Worm (Caenorhabditis elegans) whole organism, young adult: ENCODE data around the gene Y43F8B.29.

ENCODE experiments used
- B0261.1 ChIP-seq: sonication (generic microtip); optimal IDR thresholded peaks from 2 replicates; lab custom pipeline; 2016; ENCODE audit warnings: mild to moderate bottlenecking, missing genetic modification characterization, moderate library complexity, missing compliant biosample characterization
- C17E4.6 ChIP-seq: fragments of 200-800 bp; sonication (Bioruptor generic); IDR thresholded peaks from 2 replicates; pipeline ENCODE4 v1.3.6; 2022; ENCODE audit warnings: missing genetic modification reagents, missing genetic modification characterization, missing compliant biosample characterization
- D2030.7 ChIP-seq: fragments of 200-800 bp; sonication (Bioruptor generic); IDR thresholded peaks from 2 replicates; pipeline ENCODE4 v1.3.6; 2022; ENCODE audit warnings: missing genetic modification reagents, missing genetic modification characterization, missing compliant biosample characterization
- F52B5.7 ChIP-seq: sonication (generic microtip); optimal IDR thresholded peaks from 2 replicates; lab custom pipeline; 2016; ENCODE audit warnings: mild to moderate bottlenecking, missing genetic modification characterization, missing compliant biosample characterization
- F55B11.4 ChIP-seq: sonication (generic microtip); optimal IDR thresholded peaks from 2 replicates; lab custom pipeline; 2016; ENCODE audit warnings: missing compliant biosample characterization, missing genetic modification characterization, borderline replicate concordance; ENCODE audit not compliant: insufficient read depth
- F57C9.4 ChIP-seq: sonication (generic microtip); optimal IDR thresholded peaks from 2 replicates; lab custom pipeline; 2017; ENCODE audit warnings: mild to moderate bottlenecking, missing genetic modification characterization, missing compliant biosample characterization
- T07F8.4 ChIP-seq: sonication (generic microtip); optimal IDR thresholded peaks from 2 replicates; lab custom pipeline; 2016; ENCODE audit warnings: mild to moderate bottlenecking, missing genetic modification characterization, moderate library complexity, missing compliant biosample characterization
- T26A5.8 ChIP-seq: sonication (generic microtip); optimal IDR thresholded peaks from 2 replicates; lab custom pipeline; 2016; ENCODE audit warnings: missing genetic modification characterization, missing compliant biosample characterization
- Y95B8A.8 ChIP-seq: fragments of 200-800 bp; sonication (Bioruptor generic); IDR thresholded peaks from 2 replicates; pipeline ENCODE4 v1.3.6; 2022; ENCODE audit warnings: missing genetic modification reagents, missing genetic modification characterization, missing compliant biosample characterization
- ama-1 ChIP-seq, 3 experiments: fragments of 150-350 bp in 1 of 3; sonication (generic microtip) in 2 of 3; optimal IDR thresholded peaks; 2 replicates each; lab custom pipeline; 2014 to 2018; ENCODE audit warnings: missing biosample characterization in 2 of 3, missing genetic modification characterization in 2 of 3, missing genetic modification reagents in 2 of 3
- athp-1 ChIP-seq: sonication (generic microtip); optimal IDR thresholded peaks from 2 replicates; lab custom pipeline; 2017; ENCODE audit warnings: mild to moderate bottlenecking, missing genetic modification characterization, missing compliant biosample characterization
- attf-3 ChIP-seq: fragments of 200-800 bp; sonication (Bioruptor generic); conservative IDR thresholded peaks from 2 replicates; pipeline ENCODE4 v1.3.6; 2022; ENCODE audit warnings: missing genetic modification reagents, missing genetic modification characterization, missing compliant biosample characterization
- attf-5 ChIP-seq: fragments of 200-800 bp; sonication (Bioruptor generic); optimal IDR thresholded peaks from 2 replicates; lab custom pipeline; 2018; ENCODE audit warnings: mild to moderate bottlenecking, missing genetic modification characterization, missing compliant biosample characterization
- bed-2 ChIP-seq: fragments of 200-800 bp; sonication (Bioruptor generic); IDR thresholded peaks from 2 replicates; pipeline ENCODE4 v1.3.6; 2022; ENCODE audit warnings: missing genetic modification reagents, missing genetic modification characterization, missing compliant biosample characterization
- ccch-3 ChIP-seq: fragments of 200-800 bp; sonication (Bioruptor generic); optimal IDR thresholded peaks from 2 replicates; lab custom pipeline; 2018; ENCODE audit warnings: mild to moderate bottlenecking, missing genetic modification characterization, missing compliant biosample characterization
- cebp-1 ChIP-seq, 2 experiments: fragments of 200-800 bp in 1 of 2; sonication (Bioruptor generic) in 1 of 2; sonication (generic microtip) in 1 of 2; IDR thresholded peaks in 1 of 2; optimal IDR thresholded peaks in 1 of 2; 2 replicates each; pipeline versions ENCODE4 v1.3.6 to Lab custom; 2017 to 2022; ENCODE audit warnings: missing compliant biosample characterization in 2 of 2, missing genetic modification characterization in 2 of 2, mild to moderate bottlenecking in 1 of 2, missing genetic modification reagents in 1 of 2, moderate library complexity in 1 of 2
- cebp-2 ChIP-seq: fragments of 200-800 bp; sonication (Bioruptor generic); IDR thresholded peaks from 2 replicates; pipeline ENCODE4 v1.3.6; 2022; ENCODE audit warnings: missing genetic modification characterization, missing compliant biosample characterization
- dpff-1 ChIP-seq: sonication (generic microtip); optimal IDR thresholded peaks from 2 replicates; lab custom pipeline; 2017; ENCODE audit warnings: mild to moderate bottlenecking, missing genetic modification characterization, missing compliant biosample characterization
- egl-44 ChIP-seq: fragments of 200-800 bp; sonication (Bioruptor generic); IDR thresholded peaks from 2 replicates; pipeline ENCODE4 v1.3.6; 2022; ENCODE audit warnings: missing genetic modification reagents, missing genetic modification characterization, missing compliant biosample characterization
- egrh-3 ChIP-seq: fragments of 200-800 bp; sonication (Bioruptor generic); IDR thresholded peaks from 2 replicates; pipeline ENCODE4 v1.3.6; 2022; ENCODE audit warnings: missing genetic modification reagents, missing genetic modification characterization, missing compliant biosample characterization
- ekl-4 ChIP-seq: fragments of 200-800 bp; sonication (Bioruptor generic); IDR thresholded peaks from 2 replicates; pipeline ENCODE4 v1.3.6; 2022; ENCODE audit warnings: missing genetic modification reagents, missing genetic modification characterization, missing compliant biosample characterization
- gei-17 ChIP-seq: fragments of 200-800 bp; sonication (Bioruptor generic); optimal IDR thresholded peaks from 2 replicates; lab custom pipeline; 2018; ENCODE audit warnings: mild to moderate bottlenecking, missing genetic modification characterization, missing compliant biosample characterization
- hrde-1 ChIP-seq: sonication (generic microtip); optimal IDR thresholded peaks from 2 replicates; lab custom pipeline; 2016; ENCODE audit warnings: missing genetic modification characterization, mild to moderate bottlenecking, missing compliant biosample characterization, moderate library complexity, missing genotype, missing genetic modification reagents, borderline replicate concordance
- hsf-1 ChIP-seq: fragments of 200-800 bp; sonication (Bioruptor generic); IDR thresholded peaks from 2 replicates; pipeline ENCODE4 v1.3.6; 2022; ENCODE audit warnings: missing genetic modification reagents, missing genetic modification characterization, missing compliant biosample characterization
- lin-26 ChIP-seq: fragments of 200-800 bp; sonication (Bioruptor generic); IDR thresholded peaks from 2 replicates; pipeline ENCODE4 v1.3.6; 2022; ENCODE audit warnings: missing genetic modification reagents, missing genetic modification characterization, missing compliant biosample characterization
- lin-35 ChIP-seq, 3 experiments: fragments of 150-350 bp in 2 of 3; sonication (generic microtip) in 1 of 3; optimal IDR thresholded peaks; 2 replicates each; lab custom pipeline; 2014 to 2018; ENCODE audit warnings: missing biosample characterization in 3 of 3, missing genetic modification characterization in 3 of 3, missing genetic modification reagents in 3 of 3
- lin-54 ChIP-seq: fragments of 200-800 bp; sonication (Bioruptor generic); optimal IDR thresholded peaks from 2 replicates; lab custom pipeline; 2018; ENCODE audit warnings: mild to moderate bottlenecking, missing genetic modification characterization, missing compliant biosample characterization
- madf-3 ChIP-seq: fragments of 200-800 bp; sonication (Bioruptor generic); IDR thresholded peaks from 2 replicates; pipeline ENCODE4 v1.3.6; 2022; ENCODE audit warnings: missing genetic modification reagents, missing genetic modification characterization, missing compliant biosample characterization
- madf-6 ChIP-seq: fragments of 200-800 bp; sonication (Bioruptor generic); IDR thresholded peaks from 2 replicates; pipeline ENCODE4 v1.3.6; 2022; ENCODE audit warnings: missing genetic modification reagents, missing genetic modification characterization, missing compliant biosample characterization
- mxl-1 ChIP-seq: sonication (generic microtip); optimal IDR thresholded peaks from 2 replicates; lab custom pipeline; 2016; ENCODE audit warnings: missing genetic modification characterization, missing compliant biosample characterization
- nhr-120 ChIP-seq: fragments of 200-800 bp; sonication (Bioruptor generic); IDR thresholded peaks from 2 replicates; pipeline ENCODE4 v1.3.6; 2022; ENCODE audit warnings: missing genetic modification characterization, missing compliant biosample characterization
- rec-8 ChIP-seq, 2 experiments: sonication (generic microtip); optimal IDR thresholded peaks; 2 replicates each; lab custom pipeline; 2016; ENCODE audit warnings: mild to moderate bottlenecking in 2 of 2, missing genetic modification characterization in 2 of 2, missing genetic modification reagents in 2 of 2, missing genotype in 2 of 2, missing biosample characterization in 1 of 2, missing compliant biosample characterization in 1 of 2, moderate library complexity in 1 of 2
- repo-1 ChIP-seq: sonication (generic microtip); optimal IDR thresholded peaks from 2 replicates; lab custom pipeline; 2017; ENCODE audit warnings: mild to moderate bottlenecking, missing genetic modification characterization, missing compliant biosample characterization
- rpc-1 ChIP-seq, 2 experiments: fragments of 150-350 bp in 1 of 2; sonication (generic microtip) in 1 of 2; optimal IDR thresholded peaks; 2 replicates each; lab custom pipeline; 2014 to 2018; ENCODE audit warnings: missing biosample characterization in 1 of 2, missing genetic modification characterization in 1 of 2, missing genetic modification reagents in 1 of 2, missing genotype in 1 of 2
- snpc-1.3 ChIP-seq: sonication (generic microtip); optimal IDR thresholded peaks from 2 replicates; lab custom pipeline; 2017; ENCODE audit warnings: missing genetic modification characterization, mild to moderate bottlenecking, missing compliant biosample characterization, antibody characterized with exemption, moderate library complexity, missing genotype, missing genetic modification reagents; ENCODE audit not compliant: insufficient read depth
- tbx-9 ChIP-seq: sonication (generic microtip); optimal IDR thresholded peaks from 2 replicates; lab custom pipeline; 2016; ENCODE audit warnings: borderline replicate concordance, missing genetic modification characterization, inconsistent platforms, missing compliant biosample characterization
- zfh-2 ChIP-seq: fragments of 200-800 bp; sonication (Bioruptor generic); conservative IDR thresholded peaks from 2 replicates; pipeline ENCODE4 v1.3.6; 2022; ENCODE audit warnings: missing genetic modification reagents, missing genetic modification characterization, missing compliant biosample characterization
- ztf-25 ChIP-seq: fragments of 200-800 bp; sonication (Bioruptor generic); IDR thresholded peaks from 2 replicates; pipeline ENCODE4 v1.3.6; 2022; ENCODE audit warnings: missing genetic modification reagents, missing genetic modification characterization, missing compliant biosample characterization

Gene Y43F8B.29

ce11 chrV:19502579-19503151, 11.3 kb downstream of the Y43F8B.29 start, which contains the start of gene Y43F8B.3:
TSS of gene Y43F8B.3 (plus strand) at chrV:19503101.
- TF ChIP-seq D2030.7 (GFP tag; lab: Robert Waterston, UW) = no peak
- no peak for TF ChIP-seq madf-6 (GFP tag; lab: Robert Waterston, UW)
- TF ChIP-seq dpff-1 (tag; lab: Kevin White, UChicago) = no peak
- TF ChIP-seq ztf-25 (GFP tag; lab: Robert Waterston, UW) = no peak
- TF ChIP-seq madf-3 = 0 out of 2 replicates have a peak, but pooled peaks have one; percentile 36
- no peak for TF ChIP-seq rpc-1 (optimal IDR thresholded peaks at IDR 0.05; lab: Kevin White, UChicago)
- no peak for TF ChIP-seq rpc-1 (tag; optimal IDR thresholded peaks at IDR 0.05; lab: Kevin White, UChicago)
- TF ChIP-seq lin-26 (GFP tag; lab: Robert Waterston, UW) = peak; percentile 54; the same call in 1 of the 2 replicates
- TF ChIP-seq cebp-2 = no peak
- no peak for TF ChIP-seq T07F8.4
- no peak for TF ChIP-seq F55B11.4 (tag; lab: Kevin White, UChicago)
- no peak for TF ChIP-seq C17E4.6 (GFP tag; lab: Robert Waterston, UW)
- no peak for TF ChIP-seq B0261.1
- no peak for TF ChIP-seq egl-44 (GFP tag; lab: Robert Waterston, UW)
- TF ChIP-seq, all 124 proteins: peak for 2

DNA sequence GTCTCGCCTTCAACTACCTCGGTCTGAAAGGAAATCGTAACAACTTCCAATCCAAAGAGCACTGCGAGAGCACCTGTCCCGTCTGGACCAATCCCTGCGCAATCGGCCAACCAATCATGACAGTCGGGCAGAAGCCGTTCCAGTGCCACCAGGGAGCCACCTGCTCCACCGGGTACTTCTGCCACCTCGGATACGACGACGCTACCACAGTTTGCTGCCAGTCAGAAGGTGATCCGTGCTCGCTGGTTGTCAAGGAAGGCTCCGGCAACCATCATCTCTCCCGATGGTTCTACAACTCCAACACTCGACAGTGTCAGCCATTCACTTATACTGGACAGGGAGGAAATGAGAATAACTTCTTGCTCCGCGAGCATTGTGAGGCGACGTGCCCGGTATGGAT, 17.7 kb downstream of the Y43F8B.29 start:
- no peak for TF ChIP-seq mxl-1 (tag; lab: Kevin White, UChicago)
- TF ChIP-seq lin-54 (GFP tag; lab: Kevin White, UChicago) = no peak
- peak; percentile 56; the same call in 1 of the 2 replicates for TF ChIP-seq egrh-3 (GFP tag; lab: Robert Waterston, UW)
- TF ChIP-seq Y95B8A.8 (GFP tag; lab: Robert Waterston, UW) = no peak
- no peak for TF ChIP-seq hrde-1 (tag; lab: Kevin White, UChicago)
- no peak for TF ChIP-seq ama-1 (optimal IDR thresholded peaks at IDR 0.05; lab: Kevin White, UChicago)
- TF ChIP-seq ama-1 (GFP tag; optimal IDR thresholded peaks at IDR 0.05; lab: Kevin White, UChicago) = no peak
- TF ChIP-seq tbx-9 (tag; lab: Kevin White, UChicago) = no peak
- TF ChIP-seq zfh-2 (GFP tag; lab: Robert Waterston, UW) = peak; percentile 80
- no peak for TF ChIP-seq repo-1 (tag; lab: Kevin White, UChicago)

DNA sequence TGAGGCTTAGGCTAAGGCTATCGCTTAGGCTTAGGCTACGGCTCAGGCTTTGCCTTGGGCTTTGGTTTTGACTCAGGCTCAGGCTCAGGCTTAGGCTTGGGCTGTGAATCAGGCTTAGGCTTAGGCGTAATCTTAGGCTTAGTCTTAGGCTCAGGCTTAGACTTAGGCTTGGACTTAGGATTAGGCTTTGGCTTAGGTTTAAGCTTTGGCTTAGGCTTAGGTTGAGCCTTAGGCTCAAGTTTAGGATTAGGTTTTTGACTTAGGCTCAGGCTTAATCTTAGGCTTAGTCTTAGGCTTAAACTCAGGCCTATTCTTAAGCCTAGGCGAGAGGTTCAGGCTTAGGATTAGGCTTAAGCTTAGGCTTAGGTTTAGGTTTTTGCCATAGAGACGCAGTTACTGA, 18.9 kb downstream of the Y43F8B.29 start:
- TF ChIP-seq bed-2 (no peak), T26A5.8 (tag; lab: Kevin White, UChicago) (no peak), T07F8.4 (no peak), nhr-120 (GFP tag; lab: Robert Waterston, UW) (no peak), F57C9.4 (no peak), egrh-3 (GFP tag; lab: Robert Waterston, UW) (no peak), cebp-1 (GFP tag; IDR thresholded peaks at IDR 0.05; lab: Robert Waterston, UW) (no peak), cebp-1 (tag; optimal IDR thresholded peaks at IDR 0.05; lab: Kevin White, UChicago) (no peak)
- TF ChIP-seq, all 124 proteins: peak for 0

ce11 chrV:19510925-19511324, 19.5 kb downstream of the Y43F8B.29 start:
- peak; percentile 72; the same call in 1 of the 2 replicates for TF ChIP-seq zfh-2 (GFP tag; lab: Robert Waterston, UW)
- no peak for TF ChIP-seq tbx-9 (tag; lab: Kevin White, UChicago)

ce11 chrV:19512260-19512947, 21.0 kb downstream of the Y43F8B.29 start, which contains the start of gene Y43F8B.19:
TSS of gene Y43F8B.19 (minus strand) at chrV:19512310.
- no peak for TF ChIP-seq gei-17 (GFP tag; lab: Kevin White, UChicago)
- TF ChIP-seq attf-3 (GFP tag; lab: Robert Waterston, UW) = no peak
- no peak for TF ChIP-seq zfh-2 (GFP tag; lab: Robert Waterston, UW)
- no peak for TF ChIP-seq lin-35 (GFP tag; optimal IDR thresholded peaks at IDR 0.05; lab: Kevin White, UChicago)
- no peak for TF ChIP-seq F52B5.7 (tag; lab: Kevin White, UChicago)
- TF ChIP-seq ccch-3 (GFP tag; lab: Kevin White, UChicago) = no peak
- no peak for TF ChIP-seq athp-1 (tag; lab: Kevin White, UChicago)
- no peak for TF ChIP-seq attf-5 (GFP tag; lab: Kevin White, UChicago)
- no peak for TF ChIP-seq rec-8 (tag; optimal IDR thresholded peaks at IDR 0.05; lab: Kevin White, UChicago)
- TF ChIP-seq hrde-1 (tag; lab: Kevin White, UChicago) = no peak
- no peak for TF ChIP-seq mxl-1 (tag; lab: Kevin White, UChicago)
- no peak for TF ChIP-seq snpc-1.3
- no peak for TF ChIP-seq hsf-1 (GFP tag; lab: Robert Waterston, UW)
- TF ChIP-seq ekl-4 (GFP tag; lab: Robert Waterston, UW) = no peak
- TF ChIP-seq T07F8.4 = no peak
